Worm (Caenorhabditis elegans) whole organism, L4 larva: ENCODE data around the gene rpn-9.

Experiments used
- ceh-62 ChIP-seq: sonication (generic microtip); optimal IDR thresholded peaks from 2 replicates; lab custom pipeline; 2017; ENCODE audit warnings: missing biosample characterization, missing genetic modification characterization
- ces-1 ChIP-seq: fragments of 150-350 bp; sonication (generic microtip); optimal IDR thresholded peaks from 4 replicates; lab custom pipeline; 2014; ENCODE audit warnings: missing biosample characterization, missing genetic modification reagents, missing genetic modification characterization
- daf-16 ChIP-seq, 3 experiments: sonication (generic microtip); optimal IDR thresholded peaks; 2 replicates each; lab custom pipeline; 2016 to 2017; ENCODE audit warnings: missing genetic modification characterization in 3 of 3, missing genetic modification reagents in 3 of 3, mild to moderate bottlenecking in 2 of 3, missing compliant biosample characterization in 2 of 3, missing biosample characterization in 1 of 3, moderate library complexity in 1 of 3
- dpl-1 ChIP-seq: fragments of 150-350 bp; optimal IDR thresholded peaks from 2 replicates; lab custom pipeline; 2014; ENCODE audit warnings: missing biosample characterization, missing genetic modification reagents, missing genetic modification characterization
- fos-1 ChIP-seq: fragments of 150-350 bp; optimal IDR thresholded peaks from 2 replicates; lab custom pipeline; 2014; ENCODE audit warnings: missing biosample characterization, missing genetic modification characterization
- gei-8 ChIP-seq: fragments of 200-800 bp; sonication (Bioruptor generic); optimal IDR thresholded peaks from 2 replicates; lab custom pipeline; 2018; ENCODE audit warnings: mild to moderate bottlenecking, missing genetic modification characterization, missing compliant biosample characterization
- jun-1 ChIP-seq: fragments of 150-350 bp; optimal IDR thresholded peaks from 2 replicates; lab custom pipeline; 2014; ENCODE audit warnings: missing biosample characterization, missing genetic modification reagents, missing genetic modification characterization
- lin-15B ChIP-seq: fragments of 150-350 bp; sonication (generic microtip); optimal IDR thresholded peaks from 3 replicates; lab custom pipeline; 2014; ENCODE audit warnings: missing biosample characterization, missing genetic modification characterization
- nhr-237 ChIP-seq: sonication (generic microtip); optimal IDR thresholded peaks from 2 replicates; lab custom pipeline; 2017; ENCODE audit warnings: missing biosample characterization, missing genetic modification characterization
- snpc-4 ChIP-seq: fragments of 150-350 bp; optimal IDR thresholded peaks from 2 replicates; lab custom pipeline; 2014; ENCODE audit warnings: missing biosample characterization, missing genetic modification characterization
- spr-3 ChIP-seq: fragments of 200-800 bp; sonication (Bioruptor generic); optimal IDR thresholded peaks from 2 replicates; lab custom pipeline; 2018; ENCODE audit warnings: mild to moderate bottlenecking, missing genetic modification characterization, missing compliant biosample characterization
- unc-39 ChIP-seq: sonication (generic microtip); optimal IDR thresholded peaks from 2 replicates; lab custom pipeline; 2017; ENCODE audit warnings: missing biosample characterization, missing genetic modification characterization
- ztf-11 ChIP-seq: fragments of 150-350 bp; optimal IDR thresholded peaks from 2 replicates; lab custom pipeline; 2014; ENCODE audit warnings: missing biosample characterization, missing genetic modification characterization

DNA sequence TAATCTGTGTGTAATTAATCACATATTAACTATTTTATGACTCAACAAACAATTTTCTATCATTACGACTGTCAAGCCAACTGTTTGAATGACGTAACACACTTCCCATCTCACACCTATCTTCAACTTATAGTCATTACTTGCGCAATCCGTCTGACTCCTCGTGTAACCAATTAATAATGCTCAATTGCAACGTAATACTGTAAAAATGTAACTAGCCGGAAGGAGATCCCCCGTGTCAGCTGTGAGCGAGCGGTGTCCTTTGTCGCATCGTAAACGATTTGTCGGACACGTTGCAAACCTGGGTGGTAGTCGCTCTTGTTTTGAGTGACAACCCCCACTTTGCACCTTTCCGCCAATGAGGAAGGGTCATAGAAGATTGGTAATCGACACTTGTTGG, 49.4 kb upstream of the rpn-9 start:
- TF ChIP-seq nhr-237 (tag; lab: Kevin White, UChicago) (no peak), ceh-62 (tag; lab: Kevin White, UChicago) (no peak), ces-1 (GFP tag; lab: Kevin White, UChicago) (no peak), unc-39 (tag; lab: Kevin White, UChicago) (no peak), ztf-11 (tag; lab: Kevin White, UChicago) (no peak), lin-15B (no peak), dpl-1 (GFP tag; lab: Kevin White, UChicago) (no peak), daf-16 (GFP tag; optimal IDR thresholded peaks at IDR 0.05; lab: Kevin White, UChicago) (no peak), daf-16 (tag; optimal IDR thresholded peaks at IDR 0.05; lab: Kevin White, UChicago) (no peak), gei-8 (no peak), spr-3 (GFP tag; lab: Kevin White, UChicago) (no peak), jun-1 (tag; lab: Kevin White, UChicago) (no peak), fos-1 (tag; lab: Kevin White, UChicago) (no peak), snpc-4 (tag; lab: Kevin White, UChicago) (no peak)
